Fruit fly (Drosophila melanogaster) whole organism, prepupa: ENCODE data around the gene Glut3.

Source experiments
- CG7368 ChIP-seq: fragments of 200-800 bp; sonication (Bioruptor generic); optimal IDR thresholded peaks from 3 replicates; lab custom pipeline; 2016; ENCODE audit warnings: missing biosample characterization, missing genetic modification characterization
- salr ChIP-seq, 2 experiments: fragments of 200-800 bp; sonication (Bioruptor generic); optimal IDR thresholded peaks; 3 replicates each; lab custom pipeline; 2016 to 2018; ENCODE audit warnings: missing biosample characterization in 2 of 2, missing genetic modification characterization in 2 of 2, mild to moderate bottlenecking in 1 of 2

DNA sequence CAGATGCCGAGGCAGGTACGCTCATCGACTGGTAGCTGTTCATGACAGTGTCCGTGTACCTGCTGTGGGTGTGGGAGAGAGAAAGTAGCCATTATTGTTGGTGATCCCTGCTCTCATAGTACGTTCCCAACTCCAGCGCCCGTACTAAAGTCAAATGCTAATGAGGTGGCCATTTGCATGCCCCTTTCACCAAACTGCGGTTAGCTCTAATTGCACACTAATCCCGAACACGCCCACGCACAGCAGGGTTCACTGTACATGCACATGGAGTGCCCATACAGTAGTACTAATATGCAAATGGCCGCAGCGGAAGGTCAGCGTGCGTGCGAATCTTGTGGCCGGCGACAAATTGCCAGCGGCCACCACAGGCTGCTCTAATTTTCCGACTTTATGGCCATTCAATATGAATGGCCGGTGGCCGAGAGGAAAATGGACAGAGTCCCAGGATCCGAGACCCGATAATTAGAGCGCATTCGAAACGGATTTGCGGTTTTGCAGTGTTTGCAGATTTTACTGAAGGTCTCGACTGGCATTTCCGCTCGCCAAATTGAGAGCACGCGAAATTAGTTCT, 38.2 kb downstream of the Glut3 start:
- TF ChIP-seq salr (GFP tag; optimal IDR thresholded peaks at IDR 0.05; lab: Kevin White, UChicago) (no peak), CG7368 (GFP tag; lab: Kevin White, UChicago) (no peak)
